Worm (Caenorhabditis elegans) whole organism, L1 larva: Measurements from ENCODE around the gene scl-2.

Source experiments
- ceh-82 ChIP-seq, 3 experiments: fragments of 150-350 bp in 1 of 3; sonication (generic microtip) in 2 of 3; optimal IDR thresholded peaks; 2 replicates each; lab custom pipeline; 2014 to 2017; ENCODE audit warnings: missing biosample characterization in 3 of 3, missing genetic modification characterization in 3 of 3
- egl-27 ChIP-seq, 2 experiments: fragments of 150-350 bp in 1 of 2; sonication (generic microtip); optimal IDR thresholded peaks; 3 replicates each; lab custom pipeline; 2017 to 2018; ENCODE audit warnings: missing biosample characterization in 2 of 2, missing genetic modification characterization in 2 of 2, missing genetic modification reagents in 2 of 2
- pax-3 ChIP-seq: fragments of 200-800 bp; sonication (Bioruptor generic); optimal IDR thresholded peaks from 2 replicates; lab custom pipeline; 2018; ENCODE audit warnings: mild to moderate bottlenecking, missing genetic modification characterization, moderate library complexity, missing compliant biosample characterization
- pqm-1 ChIP-seq: sonication (generic microtip); optimal IDR thresholded peaks from 3 replicates; lab custom pipeline; 2017; ENCODE audit warnings: missing biosample characterization, missing genetic modification characterization
- skn-1 ChIP-seq: fragments of 150-350 bp; optimal IDR thresholded peaks from 2 replicates; lab custom pipeline; 2014; ENCODE audit warnings: missing biosample characterization, missing genetic modification characterization
- unc-62 ChIP-seq: fragments of 150-350 bp; optimal IDR thresholded peaks from 2 replicates; lab custom pipeline; 2014; ENCODE audit warnings: missing biosample characterization, missing genetic modification reagents, missing genetic modification characterization

ce11 chrIV:13100415-13100814, 42.9 kb downstream of the scl-2 start, which contains the start of gene fask-1:
- TF ChIP-seq ceh-82 (tag; optimal IDR thresholded peaks at IDR 0.05; lab: Kevin White, UChicago) (no peak), egl-27 (tag; optimal IDR thresholded peaks at IDR 0.05; lab: Kevin White, UChicago) (no peak), pqm-1 (tag; lab: Kevin White, UChicago) (no peak), skn-1 (tag; lab: Kevin White, UChicago) (no peak), pax-3 (no peak), unc-62 (GFP tag; lab: Kevin White, UChicago) (no peak)
